Fruit fly (Drosophila melanogaster): ENCODE measurements around the gene CG14720.

Gene CG14720

DNA sequence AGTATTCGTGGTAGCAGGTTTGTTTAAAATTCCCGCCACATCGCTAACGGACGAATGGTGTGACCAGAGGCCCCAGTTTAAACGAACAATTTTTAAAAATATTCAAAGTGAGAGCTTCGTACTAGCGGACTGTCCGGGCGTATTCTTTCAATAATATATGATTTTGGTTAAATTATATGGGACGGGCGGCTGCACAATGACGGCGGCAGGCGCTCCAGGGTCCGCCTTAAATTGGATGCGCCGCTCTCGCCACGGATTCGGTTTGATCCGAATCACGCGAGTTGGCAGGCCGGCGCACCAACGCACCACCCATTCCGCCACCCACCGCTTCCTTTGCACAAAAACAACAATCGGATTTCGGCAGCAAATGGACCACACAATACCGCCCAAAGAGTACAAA, 23.9 kb downstream of the CG14720 start, which contains the start of gene CG14721:
TSS of gene CG14721 (plus strand) at position 111 of the 400 bp plus-strand sequence.
- TF ChIP-seq CG7101 (tag; optimal IDR thresholded peaks at IDR 0.05) (no peak), cnc (optimal IDR thresholded peaks at IDR 0.05) (no peak), CG5204 (GFP tag; optimal IDR thresholded peaks at IDR 0.05) (no peak), CG14711 (tag; optimal IDR thresholded peaks at IDR 0.05) (peak; percentile 7), Clk (GFP tag; optimal IDR thresholded peaks at IDR 0.05) (no peak), bab1 (GFP tag; optimal IDR thresholded peaks at IDR 0.05) (peak; percentile 61), ovo (GFP tag; optimal IDR thresholded peaks at IDR 0.05) (no peak), kay (GFP tag; ENCODE audit: borderline replicate concordance) (no peak), toe (GFP tag; optimal IDR thresholded peaks at IDR 0.05) (no peak), Mnt (GFP tag; optimal IDR thresholded peaks at IDR 0.05) (peak; percentile 50), CG7045 (GFP tag; optimal IDR thresholded peaks at IDR 0.05) (peak; percentile 4), CG11617 (GFP tag; optimal IDR thresholded peaks at IDR 0.05) (peak; percentile 14), CG1620 (GFP tag; optimal IDR thresholded peaks at IDR 0.05) (peak; percentile 5), CG33017 (tag; optimal IDR thresholded peaks at IDR 0.05) (no peak), Hr96 (GFP tag; optimal IDR thresholded peaks at IDR 0.05) (no peak), pad (GFP tag; optimal IDR thresholded peaks at IDR 0.05) (no peak), Crg-1 (GFP tag; optimal IDR thresholded peaks at IDR 0.05) (no peak), cic (GFP tag; optimal IDR thresholded peaks at IDR 0.05) (no peak), tj (GFP tag; optimal IDR thresholded peaks at IDR 0.05) (no peak), CG12768 (GFP tag; optimal IDR thresholded peaks at IDR 0.05) (no peak)

DNA sequence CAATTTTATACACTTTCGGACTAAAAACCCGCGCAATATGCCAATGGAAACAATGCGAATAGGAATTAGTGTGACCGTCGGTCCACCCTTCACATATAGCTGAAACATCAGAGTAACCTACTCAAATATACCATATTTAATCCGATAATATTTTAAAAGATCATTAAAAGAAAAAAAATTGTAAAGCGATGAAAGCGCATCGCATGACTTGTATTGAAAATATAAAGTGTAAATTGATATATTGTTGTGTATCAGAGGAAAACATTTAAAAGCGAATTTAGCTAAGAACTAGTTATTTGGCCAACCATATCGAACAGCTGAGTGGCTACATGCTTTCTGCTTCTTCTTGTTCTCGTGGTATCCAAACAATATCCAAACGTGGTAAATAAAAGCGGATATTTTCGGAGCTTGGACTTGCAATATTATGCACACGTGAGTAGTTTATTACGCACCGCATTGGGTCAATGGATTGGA, 30.3 kb downstream of the CG14720 start, which contains the start of the genes Blm and CG14722:
TSS of gene Blm (minus strand) at position 54 of the 474 bp plus-strand sequence.
TSS of gene CG14722 (plus strand) at position 161 of the 474 bp plus-strand sequence.
- TF ChIP-seq tj (GFP tag; optimal IDR thresholded peaks at IDR 0.05) = no peak
- no peak for TF ChIP-seq CG33017 (tag; optimal IDR thresholded peaks at IDR 0.05)
- no peak for TF ChIP-seq pad (GFP tag; optimal IDR thresholded peaks at IDR 0.05)
- no peak for TF ChIP-seq cnc (optimal IDR thresholded peaks at IDR 0.05)
- TF ChIP-seq CG7101 (tag; optimal IDR thresholded peaks at IDR 0.05) = no peak
- no peak for TF ChIP-seq kay (GFP tag; ENCODE audit: borderline replicate concordance)
- TF ChIP-seq Clk (GFP tag; optimal IDR thresholded peaks at IDR 0.05) = no peak
- no peak for TF ChIP-seq toe (GFP tag; optimal IDR thresholded peaks at IDR 0.05)
- no peak for TF ChIP-seq CG12768 (GFP tag; optimal IDR thresholded peaks at IDR 0.05)
- no peak for TF ChIP-seq Crg-1 (GFP tag; optimal IDR thresholded peaks at IDR 0.05)
- TF ChIP-seq Hr96 (GFP tag; optimal IDR thresholded peaks at IDR 0.05) = no peak
- TF ChIP-seq cic (GFP tag; optimal IDR thresholded peaks at IDR 0.05) = no peak
- peak; percentile 28 for TF ChIP-seq CG14711 (tag; optimal IDR thresholded peaks at IDR 0.05)
- TF ChIP-seq CG5204 (GFP tag; optimal IDR thresholded peaks at IDR 0.05) = no peak
- peak; percentile 10 for TF ChIP-seq CG11617 (GFP tag; optimal IDR thresholded peaks at IDR 0.05)
- no peak for TF ChIP-seq CG7045 (GFP tag; optimal IDR thresholded peaks at IDR 0.05)
- TF ChIP-seq bab1 (GFP tag; optimal IDR thresholded peaks at IDR 0.05) = peak; percentile 60
- peak; percentile 64 for TF ChIP-seq Mnt (GFP tag; optimal IDR thresholded peaks at IDR 0.05)
- TF ChIP-seq CG1620 (GFP tag; optimal IDR thresholded peaks at IDR 0.05) = peak; percentile 28
- no peak for TF ChIP-seq ovo (GFP tag; optimal IDR thresholded peaks at IDR 0.05)

DNA sequence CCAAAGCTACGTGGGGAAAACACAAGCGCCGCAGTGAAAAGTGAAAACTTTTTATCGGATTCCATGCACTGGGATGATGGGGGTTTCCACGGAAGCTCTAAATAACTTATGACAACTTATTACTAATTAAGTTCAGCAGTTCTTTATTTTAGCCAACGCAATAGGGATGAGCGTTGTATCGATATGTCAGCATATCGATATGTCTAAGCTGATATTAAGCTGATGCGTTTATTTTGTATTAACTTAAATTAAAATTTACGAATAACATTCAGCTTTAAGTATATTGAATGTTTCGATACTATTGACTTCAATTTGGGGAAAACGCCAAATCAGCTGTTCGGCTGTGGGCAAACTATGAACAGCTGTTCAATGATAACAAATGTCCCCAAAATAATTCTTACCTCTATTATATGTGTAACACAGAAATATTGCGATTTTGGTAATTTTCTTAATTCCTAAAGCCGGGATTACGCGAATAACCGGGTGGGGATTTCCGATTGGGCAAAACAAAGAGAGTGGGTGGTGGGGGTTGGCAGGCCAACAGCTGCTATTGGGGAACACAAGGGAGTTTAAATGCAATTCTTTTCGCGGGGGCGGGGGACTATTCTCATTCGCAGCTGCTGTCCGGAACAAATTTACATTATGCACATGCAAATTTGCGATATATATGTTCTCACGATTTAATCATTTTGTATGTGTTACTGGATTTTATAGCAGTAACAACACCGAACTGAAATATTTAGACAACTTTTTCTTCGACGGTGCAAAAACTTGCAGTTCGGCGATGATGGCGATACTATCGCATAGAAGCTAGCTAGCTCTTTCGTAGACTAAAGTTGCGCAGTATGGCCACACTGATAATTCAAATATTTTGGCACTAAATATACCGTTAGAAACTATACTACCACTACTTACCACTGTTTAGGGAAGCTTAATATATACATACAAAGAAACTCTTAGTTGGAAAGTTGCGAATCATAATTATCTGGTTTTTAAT, 38.1 kb downstream of the CG14720 start, which contains the start of gene CG6923:
TSS of gene CG6923 (minus strand) at position 733 of the 997 bp plus-strand sequence.
- no peak for TF ChIP-seq toe (GFP tag; optimal IDR thresholded peaks at IDR 0.05)
- TF ChIP-seq CG12768 (GFP tag; optimal IDR thresholded peaks at IDR 0.05) = peak; percentile 24
- TF ChIP-seq cic (GFP tag; optimal IDR thresholded peaks at IDR 0.05) = no peak
- TF ChIP-seq CG33017 (tag; optimal IDR thresholded peaks at IDR 0.05) = no peak
- no peak for TF ChIP-seq CG5204 (GFP tag; optimal IDR thresholded peaks at IDR 0.05)
- no peak for TF ChIP-seq bab1 (GFP tag; optimal IDR thresholded peaks at IDR 0.05)
- no peak for TF ChIP-seq Hr96 (GFP tag; optimal IDR thresholded peaks at IDR 0.05)
- no peak for TF ChIP-seq cnc (optimal IDR thresholded peaks at IDR 0.05)
- TF ChIP-seq ovo (GFP tag; optimal IDR thresholded peaks at IDR 0.05) = peak; percentile 67
- peak; percentile 15 for TF ChIP-seq CG11617 (GFP tag; optimal IDR thresholded peaks at IDR 0.05)
- no peak for TF ChIP-seq CG7101 (tag; optimal IDR thresholded peaks at IDR 0.05)
- no peak for TF ChIP-seq Crg-1 (GFP tag; optimal IDR thresholded peaks at IDR 0.05)
- no peak for TF ChIP-seq pad (GFP tag; optimal IDR thresholded peaks at IDR 0.05)
- TF ChIP-seq CG7045 (GFP tag; optimal IDR thresholded peaks at IDR 0.05) = peak; percentile 3
- TF ChIP-seq Mnt (GFP tag; optimal IDR thresholded peaks at IDR 0.05) = peak; percentile 38
- peak; percentile 29 for TF ChIP-seq kay (GFP tag; ENCODE audit: borderline replicate concordance)
- TF ChIP-seq tj (GFP tag; optimal IDR thresholded peaks at IDR 0.05) = peak; percentile 45
- no peak for TF ChIP-seq CG14711 (tag; optimal IDR thresholded peaks at IDR 0.05)
- TF ChIP-seq Clk (GFP tag; optimal IDR thresholded peaks at IDR 0.05) = no peak
- TF ChIP-seq CG1620 (GFP tag; optimal IDR thresholded peaks at IDR 0.05) = no peak

DNA sequence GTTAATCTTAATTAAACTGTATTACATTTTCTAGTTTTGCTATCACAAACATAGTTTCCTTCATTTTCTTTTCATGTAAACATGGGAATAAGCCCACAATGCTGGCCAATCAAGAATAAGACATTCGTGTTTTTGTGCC, 38.7 kb downstream of the CG14720 start, which contains the start of gene CG43062:
TSS of gene CG43062 (plus strand) at position 40 of the 139 bp plus-strand sequence.
- no peak for TF ChIP-seq CG12768 (GFP tag; optimal IDR thresholded peaks at IDR 0.05)
- no peak for TF ChIP-seq Crg-1 (GFP tag; optimal IDR thresholded peaks at IDR 0.05)
- TF ChIP-seq CG7045 (GFP tag; optimal IDR thresholded peaks at IDR 0.05) = no peak
- TF ChIP-seq kay (GFP tag; ENCODE audit: borderline replicate concordance) = no peak
- no peak for TF ChIP-seq CG7101 (tag; optimal IDR thresholded peaks at IDR 0.05)
- TF ChIP-seq toe (GFP tag; optimal IDR thresholded peaks at IDR 0.05) = no peak
- TF ChIP-seq Hr96 (GFP tag; optimal IDR thresholded peaks at IDR 0.05) = no peak
- no peak for TF ChIP-seq CG1620 (GFP tag; optimal IDR thresholded peaks at IDR 0.05)
- TF ChIP-seq cnc (optimal IDR thresholded peaks at IDR 0.05) = no peak
- TF ChIP-seq Clk (GFP tag; optimal IDR thresholded peaks at IDR 0.05) = no peak
- no peak for TF ChIP-seq CG5204 (GFP tag; optimal IDR thresholded peaks at IDR 0.05)
- TF ChIP-seq CG14711 (tag; optimal IDR thresholded peaks at IDR 0.05) = no peak
- TF ChIP-seq CG33017 (tag; optimal IDR thresholded peaks at IDR 0.05) = no peak
- no peak for TF ChIP-seq ovo (GFP tag; optimal IDR thresholded peaks at IDR 0.05)
- TF ChIP-seq tj (GFP tag; optimal IDR thresholded peaks at IDR 0.05) = no peak

dm6 chr3R:11751756-11752155, 40.3 kb downstream of the CG14720 start:
- TF ChIP-seq ovo (GFP tag; optimal IDR thresholded peaks at IDR 0.05) (no peak), CG1620 (GFP tag; optimal IDR thresholded peaks at IDR 0.05) (no peak), CG14711 (tag; optimal IDR thresholded peaks at IDR 0.05) (no peak), CG11617 (GFP tag; optimal IDR thresholded peaks at IDR 0.05) (no peak), Clk (GFP tag; optimal IDR thresholded peaks at IDR 0.05) (no peak), cic (GFP tag; optimal IDR thresholded peaks at IDR 0.05) (no peak), Hr96 (GFP tag; optimal IDR thresholded peaks at IDR 0.05) (no peak), toe (GFP tag; optimal IDR thresholded peaks at IDR 0.05) (no peak), cnc (optimal IDR thresholded peaks at IDR 0.05) (no peak), CG12768 (GFP tag; optimal IDR thresholded peaks at IDR 0.05) (no peak), Crg-1 (GFP tag; optimal IDR thresholded peaks at IDR 0.05) (no peak), CG33017 (tag; optimal IDR thresholded peaks at IDR 0.05) (no peak), CG7045 (GFP tag; optimal IDR thresholded peaks at IDR 0.05) (no peak), bab1 (GFP tag; optimal IDR thresholded peaks at IDR 0.05) (no peak), tj (GFP tag; optimal IDR thresholded peaks at IDR 0.05) (no peak), pad (GFP tag; optimal IDR thresholded peaks at IDR 0.05) (no peak)

All from whole organism, adult.